Worm (Caenorhabditis elegans): Measurements from ENCODE around the gene Y38E10A.34.

Gene Y38E10A.34

DNA sequence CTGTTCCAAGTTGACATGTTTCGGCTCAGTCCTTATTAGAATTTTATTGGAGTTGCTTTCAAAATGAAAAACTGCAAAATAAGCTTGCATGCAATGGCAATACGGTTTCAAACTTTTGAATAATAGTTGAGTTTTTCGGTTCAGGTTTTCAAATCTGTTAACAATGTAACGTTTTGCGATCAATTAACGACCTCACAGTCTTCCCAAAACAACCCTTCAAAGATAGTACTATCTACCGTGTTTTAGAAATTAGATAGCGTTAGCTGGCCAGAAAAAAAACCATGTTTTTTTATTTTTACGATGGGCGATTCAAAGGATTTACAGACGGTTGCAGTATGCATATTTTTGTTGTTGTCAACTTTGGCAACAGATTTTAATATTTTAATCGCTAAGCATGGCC is at the start of gene Y38E10A.34:
Gene Y38E10A.34, plus strand, starts transcription at position 301 of the 400 bp plus-strand sequence.
- TF ChIP-seq him-1 (tag; optimal IDR thresholded peaks at IDR 0.05) (no peak), dao-5 (tag; optimal IDR thresholded peaks at IDR 0.05) (no peak), W03F9.2 (tag; optimal IDR thresholded peaks at IDR 0.05) (no peak)

DNA sequence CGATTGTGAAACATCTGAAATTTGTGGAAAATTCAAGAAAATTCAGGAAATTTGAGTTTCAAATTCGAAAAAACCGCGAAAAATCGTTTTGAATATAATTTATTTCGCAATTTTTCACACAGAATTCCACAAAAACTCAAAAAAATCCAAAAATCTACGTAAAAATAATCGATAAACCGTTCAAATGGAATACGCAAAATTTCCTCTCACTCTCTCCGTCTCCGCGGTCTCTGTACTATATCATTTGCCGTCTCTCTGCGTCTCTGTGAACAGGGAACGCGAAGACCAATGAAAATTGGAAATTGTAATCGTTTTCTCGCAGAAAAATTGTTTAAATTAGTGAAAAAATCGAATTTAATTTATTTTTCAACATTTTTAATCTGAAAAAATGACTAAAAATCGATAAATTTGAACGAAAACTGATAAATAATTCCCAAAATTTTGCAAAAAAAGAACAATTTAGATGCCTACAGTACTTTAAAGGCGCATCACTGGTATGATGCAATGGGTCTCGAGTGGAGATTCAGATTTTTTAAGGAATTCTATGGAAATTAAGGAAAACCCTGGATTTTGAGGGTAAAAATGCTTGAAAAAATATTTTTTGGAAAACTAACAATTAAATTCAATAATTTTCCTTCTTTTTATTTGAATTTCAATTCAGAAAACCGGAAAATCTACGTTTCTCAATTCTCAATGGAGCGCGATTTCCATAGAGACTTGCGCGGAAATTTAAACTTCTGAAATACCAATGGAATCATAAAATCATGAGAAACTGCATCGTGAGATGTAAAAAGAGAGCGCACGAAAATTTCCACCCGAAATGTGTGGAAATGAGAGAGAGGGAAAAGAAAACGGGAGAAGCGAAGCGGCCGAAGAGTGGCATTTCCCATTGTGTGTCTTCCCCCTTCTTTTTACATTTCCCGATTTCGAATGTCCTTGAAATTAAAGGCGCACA is 27.0 kb upstream of the Y38E10A.34 start, which contains the start of the genes ceh-100 and lips-15:
Gene ceh-100, minus strand, starts transcription at position 14 of the 955 bp plus-strand sequence.
Gene lips-15, plus strand, starts transcription at position 720 of the 955 bp plus-strand sequence.
- TF ChIP-seq dao-5 (tag; optimal IDR thresholded peaks at IDR 0.05) (no peak), him-1 (tag; optimal IDR thresholded peaks at IDR 0.05) (no peak), W03F9.2 (tag; optimal IDR thresholded peaks at IDR 0.05) (no peak)

DNA sequence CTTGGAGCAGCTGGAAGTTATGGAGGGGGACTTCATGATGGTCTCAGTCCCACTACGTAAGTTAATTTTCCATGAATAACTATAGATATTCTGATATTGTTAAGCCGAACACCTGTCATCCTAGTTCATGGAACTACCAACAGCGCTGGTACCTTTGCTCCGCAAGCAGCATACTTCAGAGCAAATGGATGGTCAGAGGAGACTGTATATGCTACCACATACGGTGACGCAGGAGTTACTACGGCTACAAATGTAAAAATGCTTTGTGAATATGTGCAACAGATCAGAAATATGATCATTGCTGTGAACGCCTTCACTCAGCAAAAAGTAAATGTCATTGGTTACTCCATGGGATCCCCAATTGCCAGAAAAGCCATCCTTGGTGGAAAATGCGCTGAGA is 24.9 kb upstream of the Y38E10A.34 start:
- TF ChIP-seq dao-5 (tag; optimal IDR thresholded peaks at IDR 0.05) (no peak), W03F9.2 (tag; optimal IDR thresholded peaks at IDR 0.05) (no peak), him-1 (tag; optimal IDR thresholded peaks at IDR 0.05) (no peak)

DNA sequence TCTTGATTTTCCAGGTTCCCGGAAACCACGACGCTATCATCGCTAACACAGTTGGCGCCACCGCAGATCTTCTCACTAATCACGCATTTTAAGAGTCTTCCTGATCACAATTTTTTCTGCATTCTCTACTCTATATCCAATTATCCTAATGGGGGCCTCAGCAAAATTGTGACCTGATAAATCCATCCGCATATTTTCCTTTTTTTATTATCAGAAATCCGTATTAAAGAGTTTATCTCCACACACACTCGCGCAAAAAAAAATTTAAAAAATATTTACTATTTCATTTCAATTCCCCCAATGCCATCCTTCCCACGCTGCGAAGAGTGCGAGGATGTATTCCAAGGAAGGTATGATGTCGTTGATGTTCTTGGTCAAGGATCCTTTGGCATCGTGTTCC is 24.1 kb upstream of the Y38E10A.34 start, which contains the start of gene Y38E10A.8:
Gene Y38E10A.8, plus strand, starts transcription at position 301 of the 400 bp plus-strand sequence.
- no peak for TF ChIP-seq him-1 (tag; optimal IDR thresholded peaks at IDR 0.05)
- no peak for TF ChIP-seq dao-5 (tag; optimal IDR thresholded peaks at IDR 0.05)
- no peak for TF ChIP-seq W03F9.2 (tag; optimal IDR thresholded peaks at IDR 0.05)

DNA sequence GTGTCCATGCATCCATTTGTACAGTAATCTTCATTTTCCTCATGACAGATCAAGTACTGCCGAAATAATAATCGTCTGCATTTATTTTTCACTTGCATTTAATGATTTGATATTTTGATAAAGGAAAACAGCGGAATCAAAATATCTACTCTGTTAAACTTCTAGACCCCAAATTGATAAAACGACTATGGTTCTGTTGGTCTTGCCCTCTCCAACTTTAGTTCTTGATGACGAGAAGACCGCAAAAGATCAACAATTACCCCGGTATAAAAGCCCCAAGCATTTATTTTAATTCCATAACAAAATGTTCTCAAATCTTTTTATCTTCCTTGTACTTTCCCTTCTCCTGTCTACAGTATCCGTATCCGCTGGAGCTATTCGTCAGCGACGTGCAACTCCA is 22.3 kb upstream of the Y38E10A.34 start, which contains the start of gene Y38E10A.9:
Gene Y38E10A.9, plus strand, starts transcription at position 301 of the 400 bp plus-strand sequence.
- TF ChIP-seq him-1 (tag; optimal IDR thresholded peaks at IDR 0.05) (no peak), dao-5 (tag; optimal IDR thresholded peaks at IDR 0.05) (no peak), W03F9.2 (tag; optimal IDR thresholded peaks at IDR 0.05) (no peak)

DNA sequence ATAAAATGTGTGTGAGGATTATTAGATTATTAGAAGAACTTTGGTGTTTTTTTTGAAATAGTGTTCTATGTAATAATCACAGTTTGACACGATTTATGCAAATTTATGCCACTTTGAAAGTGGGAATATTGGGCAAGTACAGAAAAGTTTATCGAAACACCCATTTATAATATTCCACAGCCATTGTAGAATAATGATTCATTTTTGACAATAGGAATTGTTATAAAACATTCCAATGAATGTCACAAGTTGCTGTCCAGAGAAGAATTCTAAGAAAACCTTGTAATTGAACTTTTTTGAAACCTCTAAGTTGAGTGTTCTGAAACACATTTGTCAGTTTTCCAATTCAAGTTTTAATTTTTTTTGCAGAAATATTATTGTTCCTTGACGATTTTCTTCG is 18.8 kb upstream of the Y38E10A.34 start, which contains the start of gene nspe-4:
Gene nspe-4, plus strand, starts transcription at position 301 of the 400 bp plus-strand sequence.
- TF ChIP-seq dao-5 (tag; optimal IDR thresholded peaks at IDR 0.05), result no peak
- TF ChIP-seq him-1 (tag; optimal IDR thresholded peaks at IDR 0.05), result no peak
- TF ChIP-seq W03F9.2 (tag; optimal IDR thresholded peaks at IDR 0.05), result no peak

DNA sequence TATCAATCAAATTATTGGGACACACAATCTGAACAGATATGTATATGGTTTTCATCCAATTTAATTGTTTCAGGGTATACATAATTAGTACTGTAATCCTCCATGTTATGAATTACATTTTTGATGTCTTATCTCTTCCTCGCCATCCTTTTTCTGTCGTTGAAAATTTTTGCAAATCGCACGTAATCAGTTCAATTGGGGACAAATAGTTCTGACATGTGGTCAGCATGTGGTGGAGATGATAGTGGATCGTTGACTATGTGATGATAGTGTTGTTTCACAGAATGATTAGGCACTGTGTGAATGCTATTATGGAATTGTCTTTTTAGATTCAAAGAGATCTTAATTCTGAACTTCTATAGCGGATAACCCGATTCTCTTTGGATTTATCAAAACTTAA is 15.6 kb upstream of the Y38E10A.34 start:
- TF ChIP-seq dao-5 (tag; optimal IDR thresholded peaks at IDR 0.05) (no peak), him-1 (tag; optimal IDR thresholded peaks at IDR 0.05) (no peak), W03F9.2 (tag; optimal IDR thresholded peaks at IDR 0.05) (no peak)

DNA sequence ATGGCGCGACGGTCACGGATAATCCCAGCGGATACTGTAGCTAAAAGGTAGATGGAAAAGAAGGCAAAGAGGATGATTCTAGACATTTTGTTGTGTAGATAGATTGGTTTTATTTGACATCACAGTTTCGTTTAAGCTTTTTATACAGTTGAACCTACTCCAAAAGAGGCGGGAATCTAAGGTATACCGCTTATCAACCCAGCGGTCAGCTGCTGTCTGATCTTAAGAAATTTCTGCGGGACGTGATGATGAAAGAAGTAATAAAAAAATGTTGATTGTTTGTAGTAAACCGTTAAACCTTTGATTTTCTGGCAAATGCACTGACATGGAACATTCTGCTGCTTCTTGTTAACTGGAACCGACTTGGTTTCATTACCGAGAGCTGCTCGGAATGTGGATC is 14.9 kb upstream of the Y38E10A.34 start, which contains the start of gene nspe-6:
Gene nspe-6, minus strand, starts transcription at position 101 of the 400 bp plus-strand sequence.
- TF ChIP-seq W03F9.2 (tag; optimal IDR thresholded peaks at IDR 0.05) (no peak), him-1 (tag; optimal IDR thresholded peaks at IDR 0.05) (no peak), dao-5 (tag; optimal IDR thresholded peaks at IDR 0.05) (no peak)

DNA sequence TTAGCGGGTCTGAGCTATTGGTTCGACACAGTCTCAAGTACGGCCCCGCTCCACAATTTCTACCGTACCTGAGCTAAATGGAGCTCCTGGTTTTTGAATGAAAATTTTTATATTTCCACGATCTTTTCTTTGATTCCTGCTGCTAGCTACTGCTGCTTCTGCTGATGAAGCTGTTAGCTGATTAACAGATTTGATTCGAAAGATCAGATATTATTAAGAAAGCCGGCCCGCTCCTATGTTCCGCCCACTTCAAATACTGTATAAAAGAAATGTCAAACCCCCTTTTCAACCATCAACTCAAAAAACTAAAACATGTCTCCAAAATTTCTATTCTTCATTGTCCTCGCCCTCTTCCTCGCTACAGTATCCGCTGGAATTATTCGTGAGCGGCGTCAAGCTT is 13.4 kb upstream of the Y38E10A.34 start, which contains the start of gene nspe-3:
Gene nspe-3, plus strand, starts transcription at position 301 of the 400 bp plus-strand sequence.
- no peak for TF ChIP-seq dao-5 (tag; optimal IDR thresholded peaks at IDR 0.05)
- no peak for TF ChIP-seq W03F9.2 (tag; optimal IDR thresholded peaks at IDR 0.05)
- no peak for TF ChIP-seq him-1 (tag; optimal IDR thresholded peaks at IDR 0.05)

DNA sequence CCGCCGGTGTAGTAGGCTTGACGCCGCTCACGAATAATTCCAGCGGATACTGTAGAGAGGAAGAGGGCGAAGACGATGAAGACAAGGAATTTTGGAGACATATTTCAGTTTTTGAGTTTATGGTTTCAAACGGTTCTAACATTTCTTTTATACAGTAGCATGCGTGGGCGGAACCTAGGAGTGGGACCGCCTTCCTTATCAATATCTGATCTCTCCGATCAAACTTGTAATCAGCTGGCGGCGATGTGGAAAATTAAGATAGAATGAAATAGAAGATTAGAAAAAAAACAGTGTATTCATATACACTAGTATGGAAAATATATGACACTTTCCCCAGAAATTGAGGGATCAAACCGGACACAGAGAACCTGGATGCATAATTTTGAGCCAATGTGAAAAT is 11.7 kb upstream of the Y38E10A.34 start, which contains the start of gene nspe-2:
Gene nspe-2, minus strand, starts transcription at position 101 of the 400 bp plus-strand sequence.
- no peak for TF ChIP-seq him-1 (tag; optimal IDR thresholded peaks at IDR 0.05)
- no peak for TF ChIP-seq W03F9.2 (tag; optimal IDR thresholded peaks at IDR 0.05)
- no peak for TF ChIP-seq dao-5 (tag; optimal IDR thresholded peaks at IDR 0.05)

DNA sequence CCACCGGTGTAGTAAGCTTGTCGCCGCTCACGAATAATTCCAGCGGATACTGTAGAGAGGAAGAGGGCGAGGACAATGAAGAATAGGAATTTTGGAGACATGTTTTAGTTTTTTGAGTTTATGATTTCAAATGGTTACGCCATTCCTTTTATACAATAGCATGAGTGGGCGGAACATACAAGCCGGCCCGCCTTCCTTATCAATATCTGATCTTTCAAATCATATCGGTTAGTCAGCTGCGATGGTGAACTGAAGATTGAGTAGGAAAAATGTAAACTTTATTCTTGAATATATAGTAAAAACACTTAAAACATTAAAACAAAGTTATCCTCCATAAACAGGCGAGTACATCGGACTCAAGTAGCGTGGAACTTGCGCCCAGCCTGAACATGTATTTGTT is 10.2 kb upstream of the Y38E10A.34 start, which contains the start of gene nspe-1:
Gene nspe-1, minus strand, starts transcription at position 101 of the 400 bp plus-strand sequence.
- TF ChIP-seq W03F9.2 (tag; optimal IDR thresholded peaks at IDR 0.05) (no peak), him-1 (tag; optimal IDR thresholded peaks at IDR 0.05) (no peak), dao-5 (tag; optimal IDR thresholded peaks at IDR 0.05) (no peak)

DNA sequence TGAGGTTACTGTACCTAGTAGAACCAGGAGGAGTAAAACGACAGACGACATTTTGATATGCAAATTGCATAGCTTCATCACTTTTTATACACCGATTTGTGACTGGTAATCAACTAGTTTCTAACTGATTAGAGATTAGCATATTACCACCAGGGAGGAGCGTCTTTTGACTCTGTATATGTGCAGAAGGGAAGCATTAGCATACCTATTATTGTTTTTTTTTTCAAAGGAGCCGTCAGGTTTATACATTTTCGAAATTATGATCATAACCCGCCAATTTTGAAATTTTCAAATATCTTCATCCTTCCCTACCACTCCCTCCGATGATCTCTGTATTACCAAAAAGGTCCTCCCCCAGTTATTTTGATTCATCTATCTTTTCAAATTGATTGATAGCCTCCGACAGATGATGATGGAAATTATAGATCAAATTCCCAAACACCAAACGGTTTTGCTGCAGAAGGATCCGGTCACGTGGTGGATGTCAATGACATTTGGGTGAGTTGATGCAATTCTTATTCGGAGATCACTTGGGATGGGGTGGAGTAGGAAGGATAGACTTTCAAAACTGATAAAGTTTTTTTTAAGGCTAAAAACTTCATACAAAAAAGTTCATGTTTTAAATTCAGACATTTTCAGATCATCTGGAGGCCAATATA is 9.0 kb upstream of the Y38E10A.34 start, which contains the start of gene nspe-8:
Gene nspe-8, minus strand, starts transcription at position 51 of the 659 bp plus-strand sequence.
- no peak for TF ChIP-seq dao-5 (tag; optimal IDR thresholded peaks at IDR 0.05)
- no peak for TF ChIP-seq W03F9.2 (tag; optimal IDR thresholded peaks at IDR 0.05)
- no peak for TF ChIP-seq him-1 (tag; optimal IDR thresholded peaks at IDR 0.05)

DNA sequence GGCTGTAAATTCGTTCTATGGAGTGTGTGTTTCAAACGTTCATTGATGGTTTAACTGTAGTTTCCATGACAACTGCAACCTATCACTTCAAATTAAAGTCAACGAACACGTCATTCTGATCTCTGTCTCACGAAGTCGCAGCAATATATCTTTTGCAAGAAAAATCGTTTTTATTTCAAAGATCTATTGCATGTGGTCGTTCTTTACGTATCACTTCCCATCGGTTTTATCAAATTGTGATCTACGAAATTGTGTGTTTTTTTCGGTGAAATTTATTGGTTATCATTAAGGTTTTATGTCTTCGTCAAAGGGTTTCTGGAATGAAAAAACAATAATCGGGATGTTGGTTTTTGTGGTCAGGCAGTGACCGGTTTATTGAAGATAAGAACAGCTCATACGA is 8.1 kb upstream of the Y38E10A.34 start:
- TF ChIP-seq dao-5 (tag; optimal IDR thresholded peaks at IDR 0.05), result no peak
- no peak for TF ChIP-seq W03F9.2 (tag; optimal IDR thresholded peaks at IDR 0.05)
- no peak for TF ChIP-seq him-1 (tag; optimal IDR thresholded peaks at IDR 0.05)
